Fruit fly (Drosophila melanogaster) whole organism, pupa: ENCODE measurements around the gene CG45089.

Experiments used
- CG10348 ChIP-seq: fragments of 200-800 bp; sonication (Bioruptor generic); IDR thresholded peaks from 2 replicates; pipeline ENCODE4 v1.3.6; 2022; ENCODE audit warnings: missing biosample characterization, missing genetic modification characterization
- CG12605 ChIP-seq: fragments of 200-800 bp; sonication (Bioruptor generic); IDR thresholded peaks from 2 replicates; pipeline ENCODE4 v1.3.6; 2022; ENCODE audit warnings: missing biosample characterization, missing genetic modification characterization
- CG13204 ChIP-seq: fragments of 200-800 bp; sonication (Bioruptor generic); optimal IDR thresholded peaks from 2 replicates; lab custom pipeline; 2018; ENCODE audit warnings: missing biosample characterization, mild to moderate bottlenecking, missing genetic modification characterization, moderate library complexity
- CG14655 ChIP-seq: fragments of 200-800 bp; sonication (Bioruptor generic); optimal IDR thresholded peaks from 3 replicates; lab custom pipeline; 2017; ENCODE audit warnings: mild to moderate bottlenecking, missing biosample characterization, missing genetic modification reagents, missing genetic modification characterization
- CG15710 ChIP-seq: fragments of 200-800 bp; sonication (Bioruptor generic); optimal IDR thresholded peaks from 2 replicates; lab custom pipeline; 2018; ENCODE audit warnings: missing biosample characterization, mild to moderate bottlenecking, missing genetic modification characterization, moderate library complexity
- CG17806 ChIP-seq: fragments of 200-800 bp; sonication (Bioruptor generic); optimal IDR thresholded peaks from 2 replicates; lab custom pipeline; 2018; ENCODE audit warnings: missing biosample characterization, mild to moderate bottlenecking, missing genetic modification characterization, moderate library complexity
- CG32121 ChIP-seq: fragments of 200-800 bp; sonication (Bioruptor generic); IDR thresholded peaks from 2 replicates; pipeline ENCODE4 v1.3.6; 2022; ENCODE audit warnings: missing biosample characterization, missing genetic modification characterization
- CG34367 ChIP-seq: fragments of 200-800 bp; sonication (Bioruptor generic); optimal IDR thresholded peaks from 2 replicates; lab custom pipeline; 2018; ENCODE audit warnings: missing biosample characterization, mild to moderate bottlenecking, missing genetic modification characterization
- CG4496 ChIP-seq: fragments of 200-800 bp; sonication (Bioruptor generic); IDR thresholded peaks from 3 replicates; pipeline ENCODE4 v1.3.6; 2022; ENCODE audit warnings: missing biosample characterization, missing genetic modification characterization
- CG8159 ChIP-seq: fragments of 200-800 bp; sonication (Bioruptor generic); optimal IDR thresholded peaks from 3 replicates; lab custom pipeline; 2018; ENCODE audit warnings: missing biosample characterization, mild to moderate bottlenecking, missing genetic modification characterization, moderate library complexity
- CG8301 ChIP-seq: fragments of 200-800 bp; sonication (Bioruptor generic); optimal IDR thresholded peaks from 2 replicates; lab custom pipeline; 2018; ENCODE audit warnings: missing biosample characterization, mild to moderate bottlenecking, missing genetic modification characterization
- CG9948 ChIP-seq: fragments of 200-800 bp; sonication (Bioruptor generic); optimal IDR thresholded peaks from 2 replicates; lab custom pipeline; 2018; ENCODE audit warnings: missing biosample characterization, mild to moderate bottlenecking, missing genetic modification characterization, moderate library complexity
- D1 ChIP-seq: fragments of 200-800 bp; sonication (Bioruptor generic); optimal IDR thresholded peaks from 2 replicates; lab custom pipeline; 2018; ENCODE audit warnings: missing biosample characterization, mild to moderate bottlenecking, missing genetic modification characterization, moderate library complexity
- EcR ChIP-seq: fragments of 200-800 bp; sonication (Bioruptor generic); optimal IDR thresholded peaks from 3 replicates; lab custom pipeline; 2019; ENCODE audit warnings: missing biosample characterization, missing genetic modification characterization, mild to moderate bottlenecking, moderate library complexity, missing genetic modification reagents
- Ets98B ChIP-seq: fragments of 200-800 bp; sonication (Bioruptor generic); IDR thresholded peaks from 2 replicates; pipeline ENCODE4 v1.3.6; 2022; ENCODE audit warnings: missing biosample characterization, missing genetic modification characterization
- Pif1A ChIP-seq: fragments of 200-800 bp; sonication (Bioruptor generic); optimal IDR thresholded peaks from 3 replicates; lab custom pipeline; 2016; ENCODE audit warnings: missing biosample characterization, missing genetic modification characterization
- Pif1B ChIP-seq: fragments of 200-800 bp; sonication (Bioruptor generic); optimal IDR thresholded peaks from 3 replicates; lab custom pipeline; 2016; ENCODE audit warnings: missing biosample characterization, missing genetic modification characterization
- Snoo ChIP-seq: fragments of 200-800 bp; sonication (Bioruptor generic); optimal IDR thresholded peaks from 3 replicates; lab custom pipeline; 2017; ENCODE audit warnings: missing biosample characterization, mild to moderate bottlenecking, missing genetic modification characterization, inconsistent platforms
- fd96Ca ChIP-seq: fragments of 200-800 bp; sonication (Bioruptor generic); IDR thresholded peaks from 3 replicates; pipeline ENCODE4 v1.3.6; 2022; ENCODE audit warnings: missing biosample characterization, missing genetic modification characterization
- gl ChIP-seq: fragments of 200-800 bp; sonication (Bioruptor generic); optimal IDR thresholded peaks from 2 replicates; lab custom pipeline; 2018; ENCODE audit warnings: missing biosample characterization, mild to moderate bottlenecking, missing genetic modification characterization
- rn ChIP-seq: fragments of 200-800 bp; sonication (Bioruptor generic); IDR thresholded peaks from 2 replicates; pipeline ENCODE4 v1.3.6; 2022; ENCODE audit warnings: missing biosample characterization, missing genetic modification characterization

CG45089 gene

dm6 chrX:7901153-7902038 lies 7.8 kb upstream of the CG45089 start, which contains the start of the genes RpS6 and bys:
RpS6 (minus strand) TSS chrX:7901331.
bys (plus strand) TSS chrX:7901880.
- no peak for TF ChIP-seq CG8301
- no peak for TF ChIP-seq Pif1B
- peak; percentile 38 for TF ChIP-seq Ets98B
- TF ChIP-seq fd96Ca (GFP tag; lab: Robert Waterston, UW), result peak; percentile 58; the same call in 1 of the 3 replicates
- no peak for TF ChIP-seq CG32121 (GFP tag; lab: Robert Waterston, UW)
- peak; percentile 16 for TF ChIP-seq CG8159
- TF ChIP-seq CG34367 (tag; lab: Kevin White, UChicago), result peak; percentile 24
- TF ChIP-seq Snoo (tag; lab: Kevin White, UChicago), result peak; percentile 60
- no peak for TF ChIP-seq EcR (GFP tag; lab: Kevin White, UChicago)
- TF ChIP-seq CG4496, result peak; percentile 66
- peak; percentile 44; the same call in 1 of the 2 replicates for TF ChIP-seq CG12605 (GFP tag; lab: Robert Waterston, UW)
- peak; percentile 16 for TF ChIP-seq CG15710
- TF ChIP-seq Pif1A, result peak; percentile 61
- peak; percentile 28 for TF ChIP-seq CG9948 (tag; lab: Kevin White, UChicago)
- TF ChIP-seq CG13204, result no peak
- no peak for TF ChIP-seq CG10348 (GFP tag; lab: Robert Waterston, UW)

- TF ChIP-seq rn (GFP tag; lab: Robert Waterston, UW) (no peak), Ets98B (no peak), CG14655 (GFP tag; lab: Kevin White, UChicago) (no peak), D1 (no peak), Pif1B (no peak), CG8301 (no peak), CG4496 (no peak), CG12605 (GFP tag; lab: Robert Waterston, UW) (no peak), CG9948 (tag; lab: Kevin White, UChicago) (no peak), CG34367 (tag; lab: Kevin White, UChicago) (no peak), CG15710 (no peak), CG10348 (GFP tag; lab: Robert Waterston, UW) (no peak), EcR (GFP tag; lab: Kevin White, UChicago) (no peak), gl (tag; lab: Kevin White, UChicago) (no peak), CG32121 (GFP tag; lab: Robert Waterston, UW) (no peak)
Observed at dm6 chrX:7900659-7901058, 7.1 kb upstream of the CG45089 start.

dm6 chrX:7892539-7892899 lies 1.1 kb downstream of the CG45089 start:
- TF ChIP-seq CG8301 (peak; percentile 54), CG14655 (GFP tag; lab: Kevin White, UChicago) (peak; percentile 77), CG34367 (tag; lab: Kevin White, UChicago) (peak; percentile 33), CG8159 (peak; percentile 58), CG32121 (GFP tag; lab: Robert Waterston, UW) (no peak), CG10348 (GFP tag; lab: Robert Waterston, UW) (no peak), D1 (no peak), Pif1B (no peak), CG15710 (peak; percentile 65), Ets98B (0 out of 2 replicates have a peak, but pooled peaks have one; percentile 7), Snoo (tag; lab: Kevin White, UChicago) (peak; percentile 44), CG9948 (tag; lab: Kevin White, UChicago) (peak; percentile 56), CG17806 (tag; lab: Kevin White, UChicago) (peak; percentile 47), fd96Ca (GFP tag; lab: Robert Waterston, UW) (no peak), gl (tag; lab: Kevin White, UChicago) (no peak), CG13204 (no peak), Pif1A (peak; percentile 63), CG4496 (peak; percentile 58; the same call in 2 of the 3 replicates), CG12605 (GFP tag; lab: Robert Waterston, UW) (no peak), EcR (GFP tag; lab: Kevin White, UChicago) (no peak), rn (GFP tag; lab: Robert Waterston, UW) (no peak)

- TF ChIP-seq CG32121 (GFP tag; lab: Robert Waterston, UW) (no peak), gl (tag; lab: Kevin White, UChicago) (no peak), CG17806 (tag; lab: Kevin White, UChicago) (no peak), D1 (peak; percentile 1), CG34367 (tag; lab: Kevin White, UChicago) (peak; percentile 22), CG15710 (peak; percentile 7), CG13204 (no peak), CG4496 (no peak), rn (GFP tag; lab: Robert Waterston, UW) (no peak), CG14655 (GFP tag; lab: Kevin White, UChicago) (peak; percentile 48), fd96Ca (GFP tag; lab: Robert Waterston, UW) (no peak), Snoo (tag; lab: Kevin White, UChicago) (peak; percentile 23), CG8159 (peak; percentile 40), CG12605 (GFP tag; lab: Robert Waterston, UW) (no peak), CG8301 (peak; percentile 38), CG9948 (tag; lab: Kevin White, UChicago) (peak; percentile 32), Ets98B (no peak), EcR (GFP tag; lab: Kevin White, UChicago) (peak; percentile 32), CG10348 (GFP tag; lab: Robert Waterston, UW) (no peak), Pif1B (peak; percentile 26), Pif1A (peak; percentile 15)
Observed at dm6 chrX:7891596-7892538, 1.7 kb downstream of the CG45089 start, which contains the start of gene Nek2. Nek2 (minus strand) TSS chrX:7891646.
